Worm (Caenorhabditis elegans) whole organism, late embryonic: ENCODE results near the gene F11C1.1.

Experiments
- C08G9.2 ChIP-seq: sonication (generic microtip); optimal IDR thresholded peaks from 2 replicates; lab custom pipeline; 2016; ENCODE audit warnings: mild to moderate bottlenecking, missing genetic modification characterization, moderate library complexity, missing compliant biosample characterization
- C38D4.7 ChIP-seq: fragments of 200-800 bp; sonication (Bioruptor generic); optimal IDR thresholded peaks from 2 replicates; lab custom pipeline; 2018; ENCODE audit warnings: mild to moderate bottlenecking, missing genetic modification characterization, moderate library complexity, missing compliant biosample characterization
- K09A11.1 ChIP-seq: sonication (generic microtip); optimal IDR thresholded peaks from 2 replicates; lab custom pipeline; 2017; ENCODE audit warnings: antibody characterized with exemption, mild to moderate bottlenecking, missing genetic modification characterization, missing compliant biosample characterization; ENCODE audit not compliant: insufficient read depth
- Y22D7AL.16 ChIP-seq: sonication (generic microtip); optimal IDR thresholded peaks from 2 replicates; lab custom pipeline; 2016; ENCODE audit warnings: missing genetic modification characterization, missing compliant biosample characterization
- ama-1 ChIP-seq: fragments of 150-350 bp; optimal IDR thresholded peaks from 2 replicates; lab custom pipeline; 2014
- ceh-30 ChIP-seq: fragments of 150-350 bp; optimal IDR thresholded peaks from 2 replicates; lab custom pipeline; 2014; ENCODE audit warnings: missing biosample characterization, missing genetic modification characterization
- ets-4 ChIP-seq: sonication (generic microtip); optimal IDR thresholded peaks from 2 replicates; lab custom pipeline; 2016; ENCODE audit warnings: missing genetic modification characterization, missing compliant biosample characterization
- hlh-6 ChIP-seq: sonication (generic microtip); optimal IDR thresholded peaks from 2 replicates; lab custom pipeline; 2016; ENCODE audit warnings: missing genotype, missing genetic modification characterization, missing compliant biosample characterization
- madf-2 ChIP-seq: sonication (generic microtip); optimal IDR thresholded peaks from 2 replicates; lab custom pipeline; 2017; ENCODE audit warnings: missing genetic modification characterization, missing compliant biosample characterization
- pqm-1 ChIP-seq: sonication (generic microtip); optimal IDR thresholded peaks from 2 replicates; lab custom pipeline; 2016; ENCODE audit warnings: missing genetic modification characterization, missing compliant biosample characterization
- sdc-2 ChIP-seq: sonication (generic microtip); optimal IDR thresholded peaks from 2 replicates; lab custom pipeline; 2016; ENCODE audit warnings: missing genotype, missing genetic modification characterization, missing compliant biosample characterization
- unc-42 ChIP-seq: sonication (generic microtip); optimal IDR thresholded peaks from 2 replicates; lab custom pipeline; 2016; ENCODE audit warnings: missing genotype, missing genetic modification characterization, missing compliant biosample characterization
- unc-55 ChIP-seq: sonication (generic microtip); optimal IDR thresholded peaks from 2 replicates; lab custom pipeline; 2017; ENCODE audit warnings: missing biosample characterization, missing genetic modification reagents, missing genetic modification characterization

ce11 chrX:13002322-13002721, 11.9 kb upstream of the F11C1.1 start:
- TF ChIP-seq ceh-30 (tag; lab: Kevin White, UChicago) (no peak), C38D4.7 (GFP tag; lab: Kevin White, UChicago) (no peak), hlh-6 (tag; lab: Kevin White, UChicago) (no peak), madf-2 (tag; lab: Kevin White, UChicago) (no peak), sdc-2 (no peak), K09A11.1 (no peak), unc-42 (tag; lab: Kevin White, UChicago) (no peak), Y22D7AL.16 (no peak), ama-1 (lab: Kevin White, UChicago) (no peak), ets-4 (tag; lab: Kevin White, UChicago) (no peak), pqm-1 (no peak), unc-55 (GFP tag; lab: Kevin White, UChicago) (no peak), C08G9.2 (tag; lab: Kevin White, UChicago) (no peak)
